Worm (Caenorhabditis elegans): ENCODE results near the gene F35H8.4.

The F35H8.4 gene

DNA sequence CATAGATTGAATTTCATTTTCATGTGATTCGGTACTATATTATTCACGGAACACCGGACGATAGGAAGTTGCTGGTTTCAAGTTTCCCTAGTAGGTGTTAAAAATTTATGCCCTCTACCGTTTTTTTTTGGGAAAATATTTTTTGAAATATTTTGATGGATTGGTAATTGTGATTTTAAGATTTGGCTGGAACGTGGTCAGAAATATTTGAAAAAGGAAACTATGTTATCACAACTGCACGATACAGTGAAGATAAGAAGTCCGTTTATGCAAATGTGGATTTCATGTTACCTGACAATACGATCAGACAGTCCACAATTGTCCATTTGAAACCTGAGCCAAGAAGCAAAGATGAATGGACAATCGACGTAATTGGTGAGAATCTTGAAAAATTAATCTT lies 36.8 kb downstream of the F35H8.4 start, which contains the start of gene AH6.17:
Gene AH6.17, plus strand, starts transcription at position 185 of the 400 bp plus-strand sequence.
- TF ChIP-seq ztf-11 (tag; optimal IDR thresholded peaks at IDR 0.05) (no peak), grh-1 (GFP tag; IDR thresholded peaks at IDR 0.05) (no peak), nhr-71 (tag; optimal IDR thresholded peaks at IDR 0.05) (no peak), ztf-4 (tag; optimal IDR thresholded peaks at IDR 0.05) (no peak), nhr-11 (tag; optimal IDR thresholded peaks at IDR 0.05) (no peak), nhr-19 (GFP tag; conservative IDR thresholded peaks at IDR 0.05) (no peak), elt-3 (tag; optimal IDR thresholded peaks at IDR 0.05) (no peak), sox-4 (tag; optimal IDR thresholded peaks at IDR 0.05) (no peak), nhr-12 (tag; optimal IDR thresholded peaks at IDR 0.05) (no peak), tbx-2 (tag; optimal IDR thresholded peaks at IDR 0.05) (no peak), nhr-85 (tag) (no peak), nhr-77 (tag; optimal IDR thresholded peaks at IDR 0.05) (no peak), unc-98 (GFP tag; IDR thresholded peaks at IDR 0.05) (no peak), ets-5 (GFP tag; IDR thresholded peaks at IDR 0.05) (no peak), ama-1 (optimal IDR thresholded peaks at IDR 0.05) (no peak), egl-13 (tag; optimal IDR thresholded peaks at IDR 0.05) (no peak)

DNA sequence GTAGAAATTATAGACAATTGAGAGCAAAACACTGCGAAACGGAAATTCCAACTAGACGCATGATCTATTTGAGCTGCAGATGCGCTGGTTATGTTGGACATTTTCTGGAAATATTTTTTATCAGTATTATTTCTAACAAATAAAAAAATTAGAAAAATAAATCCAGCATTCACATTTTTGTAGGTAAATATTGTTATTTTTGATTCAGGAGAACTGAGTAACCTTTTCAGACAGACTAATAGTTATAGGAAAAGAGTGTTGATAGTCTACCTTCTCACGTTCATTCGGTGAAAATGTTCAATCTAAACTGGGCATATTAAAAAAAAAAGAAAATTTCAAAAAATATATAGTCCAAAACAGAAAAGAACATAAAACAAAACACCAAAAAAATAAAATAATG lies 38.3 kb downstream of the F35H8.4 start, which contains the start of gene sra-1:
Gene sra-1, minus strand, starts transcription at position 101 of the 400 bp plus-strand sequence.
- TF ChIP-seq jun-1 (tag; optimal IDR thresholded peaks at IDR 0.05) (no peak), unc-130 (tag; optimal IDR thresholded peaks at IDR 0.05) (no peak), mep-1 (tag; optimal IDR thresholded peaks at IDR 0.05) (no peak), irx-1 (tag; optimal IDR thresholded peaks at IDR 0.05) (no peak), sptf-1 (tag; optimal IDR thresholded peaks at IDR 0.05) (no peak), C16A3.4 (tag; optimal IDR thresholded peaks at IDR 0.05) (no peak), fkh-8 (tag; optimal IDR thresholded peaks at IDR 0.05) (no peak), mef-2 (tag; optimal IDR thresholded peaks at IDR 0.05) (no peak), ceh-90 (tag; optimal IDR thresholded peaks at IDR 0.05) (no peak), pag-3 (tag; optimal IDR thresholded peaks at IDR 0.05; ENCODE audit: borderline replicate concordance, insufficient read depth) (no peak), nhr-20 (tag; optimal IDR thresholded peaks at IDR 0.05) (no peak), lin-14 (GFP tag; optimal IDR thresholded peaks at IDR 0.05) (no peak), ceh-82 (tag; optimal IDR thresholded peaks at IDR 0.05) (no peak), hlh-17 (GFP tag; optimal IDR thresholded peaks at IDR 0.05; ENCODE audit: borderline replicate concordance) (no peak), isw-1 (GFP tag; IDR thresholded peaks at IDR 0.05) (no peak), nhr-90 (tag; optimal IDR thresholded peaks at IDR 0.05; ENCODE audit: poor library complexity) (no peak), grh-1 (GFP tag; IDR thresholded peaks at IDR 0.05) (no peak), elt-2 (tag; optimal IDR thresholded peaks at IDR 0.05) (no peak), zag-1 (tag; optimal IDR thresholded peaks at IDR 0.05) (no peak), fkh-10 (GFP tag; optimal IDR thresholded peaks at IDR 0.05) (no peak)

DNA sequence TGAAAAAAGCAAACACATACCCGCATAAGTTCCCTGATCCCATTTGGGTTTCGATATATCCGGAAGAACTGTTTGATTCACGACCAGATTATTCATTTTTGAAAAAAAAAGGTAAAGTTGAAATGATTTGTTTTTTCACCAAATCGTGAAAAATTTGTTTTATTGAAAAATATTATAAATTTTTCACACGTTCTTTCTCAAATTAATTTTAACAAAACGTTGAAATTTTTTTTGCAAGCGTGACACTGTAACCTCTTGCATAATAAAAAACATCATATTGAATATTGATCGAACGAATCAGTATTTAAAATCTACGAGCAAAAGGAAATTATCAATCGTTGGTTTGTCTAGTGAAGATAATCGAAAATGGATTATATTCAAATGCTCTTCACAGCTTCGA lies 41.0 kb downstream of the F35H8.4 start, which contains the start of the genes sfxn-1.1 and AH6.3:
Gene sfxn-1.1, minus strand, starts transcription at position 101 of the 400 bp plus-strand sequence.
Gene AH6.3, plus strand, starts transcription at position 275 of the 400 bp plus-strand sequence.
- TF ChIP-seq sptf-1 (tag; optimal IDR thresholded peaks at IDR 0.05) = no peak
- no peak for TF ChIP-seq nhr-12 (tag; optimal IDR thresholded peaks at IDR 0.05)
- no peak for TF ChIP-seq ama-1 (optimal IDR thresholded peaks at IDR 0.05)
- no peak for TF ChIP-seq ces-1 (GFP tag; optimal IDR thresholded peaks at IDR 0.05)
- no peak for TF ChIP-seq mdl-1 (tag; optimal IDR thresholded peaks at IDR 0.05)
- no peak for TF ChIP-seq mab-9 (GFP tag; IDR thresholded peaks at IDR 0.05)
- TF ChIP-seq nhr-71 (tag; optimal IDR thresholded peaks at IDR 0.05) = no peak
- TF ChIP-seq dpl-1 (GFP tag; optimal IDR thresholded peaks at IDR 0.05) = no peak
- TF ChIP-seq lin-13 (GFP tag; optimal IDR thresholded peaks at IDR 0.05) = no peak
- TF ChIP-seq ceh-88 (GFP tag; IDR thresholded peaks at IDR 0.05) = no peak
